Worm (Caenorhabditis elegans): ENCODE measurements around the gene T01D3.1.

- TF ChIP-seq ama-1 (optimal IDR thresholded peaks at IDR 0.05): no peak
- no peak for TF ChIP-seq ceh-36 (tag; optimal IDR thresholded peaks at IDR 0.05)
- no peak for TF ChIP-seq pes-1 (GFP tag; IDR thresholded peaks at IDR 0.05)
- TF ChIP-seq hmbx-1 (tag; optimal IDR thresholded peaks at IDR 0.05): no peak
- TF ChIP-seq tbx-11 (GFP tag; IDR thresholded peaks at IDR 0.05): no peak
- TF ChIP-seq hmg-4 (GFP tag; optimal IDR thresholded peaks at IDR 0.05): no peak
- TF ChIP-seq tra-4 (tag; optimal IDR thresholded peaks at IDR 0.05): no peak
- TF ChIP-seq B0310.2 (tag; optimal IDR thresholded peaks at IDR 0.05): no peak
- no peak for TF ChIP-seq hnd-1 (tag; optimal IDR thresholded peaks at IDR 0.05)
- no peak for TF ChIP-seq flt-1 (GFP tag; IDR thresholded peaks at IDR 0.05)
- no peak for TF ChIP-seq aly-1 (tag; optimal IDR thresholded peaks at IDR 0.05)
Observed at ce11 chrV:13736147-13736546, 46.5 kb downstream of the T01D3.1 start, which contains the start of gene F35E12.6.

Data from whole organism, early embryonic.